Worm (Caenorhabditis elegans) whole organism, L1 larva: ENCODE results near the gene srbc-62.

Experiments
- ama-1 ChIP-seq: fragments of 150-350 bp; optimal IDR thresholded peaks from 2 replicates; lab custom pipeline; 2014
- jun-1 ChIP-seq: fragments of 150-350 bp; optimal IDR thresholded peaks from 2 replicates; lab custom pipeline; 2014; ENCODE audit warnings: missing biosample characterization, missing genetic modification reagents, missing genetic modification characterization
- lin-13 ChIP-seq: fragments of 150-350 bp; optimal IDR thresholded peaks from 2 replicates; lab custom pipeline; 2014; ENCODE audit warnings: missing biosample characterization, missing genetic modification reagents, missing genetic modification characterization
- lin-15B ChIP-seq: fragments of 150-350 bp; sonication (generic microtip); optimal IDR thresholded peaks from 3 replicates; lab custom pipeline; 2014; ENCODE audit warnings: missing biosample characterization, missing genetic modification characterization
- nhr-77 ChIP-seq: fragments of 150-350 bp; optimal IDR thresholded peaks from 2 replicates; lab custom pipeline; 2014; ENCODE audit warnings: missing biosample characterization, missing genetic modification characterization

ce11 chrV:17215602-17216001 is 2.2 kb upstream of the srbc-62 start:
- no peak for TF ChIP-seq lin-15B (tag; lab: Kevin White, UChicago)
- no peak for TF ChIP-seq jun-1 (tag; lab: Kevin White, UChicago)
- TF ChIP-seq lin-13 = no peak
- no peak for TF ChIP-seq nhr-77 (tag; lab: Kevin White, UChicago)
- no peak for TF ChIP-seq ama-1 (lab: Kevin White, UChicago)
